Fruit fly (Drosophila melanogaster): Measurements from ENCODE around the gene X11Lbeta.
A peak's percentile ranks its signal among the peaks of the same experiment; 100 is the strongest.

Gene X11Lbeta

DNA sequence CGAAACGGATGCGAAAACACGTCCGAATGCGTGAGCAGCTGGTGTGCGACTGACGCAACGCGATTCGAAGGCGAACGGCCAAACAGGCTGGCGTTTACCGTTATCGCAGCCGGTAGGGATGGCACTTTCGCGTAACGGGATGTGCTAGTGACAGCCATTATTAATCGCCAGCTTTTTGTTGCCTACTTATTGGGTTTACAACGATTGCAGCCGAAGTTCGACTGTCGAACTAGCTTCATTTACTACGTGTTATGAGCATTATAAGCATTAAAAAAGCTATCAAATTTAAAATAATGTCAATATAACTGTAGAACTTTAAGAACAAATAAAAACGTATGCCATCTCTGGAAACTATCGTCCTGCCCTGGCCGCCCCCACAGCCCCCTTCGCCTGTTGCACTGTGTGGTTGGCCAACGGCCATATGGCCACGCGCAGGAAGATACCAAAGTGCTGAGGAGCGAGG, 130.1 kb downstream of the X11Lbeta start, which contains the start of gene Rph (continued):
- TF ChIP-seq toy (GFP tag; IDR thresholded peaks at IDR 0.05) (no peak), CG33213 (GFP tag; optimal IDR thresholded peaks at IDR 0.05) (no peak), so (GFP tag; IDR thresholded peaks at IDR 0.05) (no peak), wdn (GFP tag; IDR thresholded peaks at IDR 0.05) (no peak), Sry-δ (GFP tag; optimal IDR thresholded peaks at IDR 0.05) (peak; percentile 60), Side (GFP tag; optimal IDR thresholded peaks at IDR 0.05) (no peak), CG14710 (tag; optimal IDR thresholded peaks at IDR 0.05) (no peak), Fer2 (tag; optimal IDR thresholded peaks at IDR 0.05) (no peak), Hand (GFP tag; optimal IDR thresholded peaks at IDR 0.05) (no peak), knrl (GFP tag; IDR thresholded peaks at IDR 0.05; ENCODE audit: partially characterized antibody) (peak; percentile 53; the same call in 2 of the 3 replicates), ssp (GFP tag; IDR thresholded peaks at IDR 0.05) (peak; percentile 11; the same call in 1 of the 2 replicates), Ptx1 (GFP tag; IDR thresholded peaks at IDR 0.05) (0 out of 2 replicates have a peak, but pooled peaks have one; percentile 26), CG34224 (GFP tag; IDR thresholded peaks at IDR 0.05; ENCODE audit: partially characterized antibody) (0 out of 3 replicates have a peak, but pooled peaks have one; percentile 34), slp2 (GFP tag; optimal IDR thresholded peaks at IDR 0.05) (no peak), Abd-B (GFP tag; optimal IDR thresholded peaks at IDR 0.05) (no peak), Dll (GFP tag; IDR thresholded peaks at IDR 0.05; ENCODE audit: partially characterized antibody) (peak; percentile 46; the same call in 2 of the 4 replicates), CG33557 (GFP tag; optimal IDR thresholded peaks at IDR 0.05) (no peak), D (optimal IDR thresholded peaks at IDR 0.05) (no peak), D (GFP tag; optimal IDR thresholded peaks at IDR 0.05) (no peak), Rx (GFP tag; IDR thresholded peaks at IDR 0.05) (no peak), trem (tag; optimal IDR thresholded peaks at IDR 0.05) (no peak), CG10431 (GFP tag; optimal IDR thresholded peaks at IDR 0.05) (no peak), CG16813 (GFP tag; IDR thresholded peaks at IDR 0.05; ENCODE audit: partially characterized antibody) (0 out of 3 replicates have a peak, but pooled peaks have one; percentile 45), Sox100B (GFP tag; optimal IDR thresholded peaks at IDR 0.05) (no peak), CG4730 (GFP tag; IDR thresholded peaks at IDR 0.05) (no peak), Hmx (GFP tag; optimal IDR thresholded peaks at IDR 0.05) (no peak), D19B (GFP tag; optimal IDR thresholded peaks at IDR 0.05) (no peak), D19A (tag; optimal IDR thresholded peaks at IDR 0.05) (no peak), CG2129 (GFP tag; IDR thresholded peaks at IDR 0.05; ENCODE audit: partially characterized antibody) (no peak), scrt (GFP tag; optimal IDR thresholded peaks at IDR 0.05) (peak; percentile 82), Ssrp (tag; optimal IDR thresholded peaks at IDR 0.05) (no peak), fru (optimal IDR thresholded peaks at IDR 0.05) (no peak), Aef1 (GFP tag; IDR thresholded peaks at IDR 0.05) (no peak), CG7357 (GFP tag; IDR thresholded peaks at IDR 0.05) (no peak), ind (GFP tag; optimal IDR thresholded peaks at IDR 0.05) (no peak), Sox102F (GFP tag; optimal IDR thresholded peaks at IDR 0.05) (no peak), CG10274 (GFP tag; optimal IDR thresholded peaks at IDR 0.05) (no peak), peb (GFP tag; IDR thresholded peaks at IDR 0.05) (no peak), slbo (GFP tag; IDR thresholded peaks at IDR 0.05) (peak; percentile 46; the same call in 1 of the 2 replicates), CG11560 (tag; IDR thresholded peaks at IDR 0.05) (0 out of 3 replicates have a peak, but pooled peaks have one; percentile 16), repo (GFP tag; optimal IDR thresholded peaks at IDR 0.05) (no peak), corto (GFP tag; optimal IDR thresholded peaks at IDR 0.05) (no peak), CG14667 (GFP tag; IDR thresholded peaks at IDR 0.05) (no peak), Nf-YA (GFP tag; IDR thresholded peaks at IDR 0.05) (no peak), CG30403 (GFP tag; optimal IDR thresholded peaks at IDR 0.05) (no peak), CG11085 (GFP tag; IDR thresholded peaks at IDR 0.05) (no peak), sqz (GFP tag; optimal IDR thresholded peaks at IDR 0.05) (no peak), bsh (GFP tag; optimal IDR thresholded peaks at IDR 0.05) (no peak), bigmax (GFP tag; optimal IDR thresholded peaks at IDR 0.05) (no peak), CG30431 (GFP tag; optimal IDR thresholded peaks at IDR 0.05) (no peak), tap (tag; optimal IDR thresholded peaks at IDR 0.05) (no peak)
